Worm (Caenorhabditis elegans) whole organism, L1 larva: ENCODE results near the gene hpd-1.

ENCODE experiments used
- lsy-2 ChIP-seq, 2 experiments: fragments of 150-350 bp; optimal IDR thresholded peaks; 2 replicates each; lab custom pipeline; 2014; ENCODE audit warnings: missing biosample characterization in 2 of 2, missing genetic modification characterization in 2 of 2
- nhr-12 ChIP-seq: sonication (generic microtip); optimal IDR thresholded peaks from 2 replicates; lab custom pipeline; 2017; ENCODE audit warnings: missing biosample characterization, missing genetic modification characterization
- nhr-237 ChIP-seq: fragments of 150-350 bp; optimal IDR thresholded peaks from 2 replicates; lab custom pipeline; 2014; ENCODE audit warnings: missing biosample characterization, missing genetic modification characterization
- nhr-28 ChIP-seq: fragments of 150-350 bp; optimal IDR thresholded peaks from 2 replicates; lab custom pipeline; 2014; ENCODE audit warnings: missing biosample characterization, missing genetic modification characterization
- nhr-84 ChIP-seq: sonication (generic microtip); optimal IDR thresholded peaks from 2 replicates; lab custom pipeline; 2017; ENCODE audit warnings: missing biosample characterization, missing genetic modification characterization
- unc-62 ChIP-seq: fragments of 150-350 bp; optimal IDR thresholded peaks from 2 replicates; lab custom pipeline; 2014; ENCODE audit warnings: missing biosample characterization, missing genetic modification reagents, missing genetic modification characterization
- ztf-11 ChIP-seq, 2 experiments: sonication (generic microtip); optimal IDR thresholded peaks; 2 replicates each; lab custom pipeline; 2016 to 2017; ENCODE audit warnings: missing genetic modification characterization in 2 of 2, missing biosample characterization in 1 of 2, missing compliant biosample characterization in 1 of 2

DNA sequence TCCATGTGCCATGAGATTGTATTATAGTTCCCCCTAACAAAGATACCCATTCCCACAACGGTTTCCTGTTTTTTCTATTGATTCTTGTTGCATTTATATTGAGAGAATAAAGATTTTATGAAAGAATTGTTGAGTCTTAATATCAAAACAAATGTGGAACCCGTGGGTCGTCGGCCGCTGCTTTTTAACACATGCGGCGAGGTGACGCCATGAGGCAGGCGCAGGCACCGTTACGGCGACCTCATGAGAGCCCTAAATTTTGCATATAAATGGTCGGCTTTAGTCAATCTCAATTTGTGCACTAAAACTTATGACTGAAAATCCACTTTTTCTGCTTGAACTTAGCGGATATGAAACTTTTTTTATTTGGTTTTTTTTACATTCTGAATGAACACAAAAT lies 2.2 kb downstream of the hpd-1 start:
- no peak for TF ChIP-seq unc-62 (GFP tag; lab: Kevin White, UChicago)
- no peak for TF ChIP-seq nhr-28
- TF ChIP-seq ztf-11 (tag; optimal IDR thresholded peaks at IDR 0.05; lab: Kevin White, UChicago), result no peak
- TF ChIP-seq nhr-237 (tag; lab: Kevin White, UChicago), result no peak
- no peak for TF ChIP-seq nhr-84 (tag; lab: Kevin White, UChicago)
- no peak for TF ChIP-seq lsy-2 (tag; optimal IDR thresholded peaks at IDR 0.05; lab: Kevin White, UChicago)
- TF ChIP-seq nhr-12 (tag; lab: Kevin White, UChicago), result no peak
